Fruit fly (Drosophila melanogaster) whole organism, prepupa: ENCODE data around the gene CG13476.

Experiments used
- CG10669 ChIP-seq: fragments of 200-800 bp; sonication (Bioruptor generic); optimal IDR thresholded peaks from 3 replicates; lab custom pipeline; 2018; ENCODE audit warnings: missing biosample characterization, mild to moderate bottlenecking, missing genetic modification characterization, moderate library complexity
- CG11294 ChIP-seq: fragments of 200-800 bp; sonication (Bioruptor generic); IDR thresholded peaks from 2 replicates; pipeline ENCODE4 v1.3.6; 2022; ENCODE audit warnings: missing biosample characterization, missing genetic modification characterization
- CG11762 ChIP-seq: fragments of 200-800 bp; sonication (Bioruptor generic); optimal IDR thresholded peaks from 3 replicates; lab custom pipeline; 2016; ENCODE audit warnings: missing biosample characterization, missing genetic modification characterization; ENCODE audit not compliant: insufficient read depth
- CG15336 ChIP-seq: fragments of 200-800 bp; sonication (Bioruptor generic); IDR thresholded peaks from 2 replicates; pipeline ENCODE4 v1.3.6; 2022; ENCODE audit warnings: missing biosample characterization, missing genetic modification characterization
- CG1621 ChIP-seq: fragments of 200-800 bp; sonication (Bioruptor generic); optimal IDR thresholded peaks from 3 replicates; lab custom pipeline; 2018; ENCODE audit warnings: missing biosample characterization, mild to moderate bottlenecking, missing genetic modification characterization
- CG16779 ChIP-seq: fragments of 200-800 bp; sonication (Bioruptor generic); optimal IDR thresholded peaks from 3 replicates; lab custom pipeline; 2017; ENCODE audit warnings: missing biosample characterization, mild to moderate bottlenecking, missing genetic modification characterization
- CG3032 ChIP-seq: fragments of 200-800 bp; optimal IDR thresholded peaks from 2 replicates; lab custom pipeline; 2019; ENCODE audit warnings: missing biosample characterization, mild to moderate bottlenecking, missing genetic modification characterization, moderate library complexity
- CG31627 ChIP-seq: fragments of 200-800 bp; sonication (Bioruptor generic); optimal IDR thresholded peaks from 3 replicates; lab custom pipeline; 2016; ENCODE audit warnings: missing biosample characterization, missing genetic modification characterization
- CG32006 ChIP-seq: fragments of 200-800 bp; sonication (Bioruptor generic); optimal IDR thresholded peaks from 3 replicates; lab custom pipeline; 2017; ENCODE audit warnings: missing biosample characterization, mild to moderate bottlenecking, missing genetic modification characterization
- CG34406 ChIP-seq: fragments of 200-800 bp; sonication (Bioruptor generic); optimal IDR thresholded peaks from 3 replicates; lab custom pipeline; 2016; ENCODE audit warnings: missing biosample characterization, missing genetic modification characterization
- CG3919 ChIP-seq: fragments of 200-800 bp; sonication (Bioruptor generic); optimal IDR thresholded peaks from 3 replicates; lab custom pipeline; 2016; ENCODE audit warnings: missing biosample characterization, missing genetic modification characterization
- CG4318 ChIP-seq: fragments of 200-800 bp; sonication (Bioruptor generic); optimal IDR thresholded peaks from 3 replicates; lab custom pipeline; 2017; ENCODE audit warnings: missing biosample characterization, mild to moderate bottlenecking, missing genetic modification characterization
- CG6163 ChIP-seq: fragments of 200-800 bp; sonication (Bioruptor generic); IDR thresholded peaks from 3 replicates; pipeline ENCODE4 v1.3.6; 2022; ENCODE audit warnings: missing biosample characterization, missing genetic modification characterization
- CG6276 ChIP-seq: fragments of 200-800 bp; sonication (Bioruptor generic); optimal IDR thresholded peaks from 2 replicates; lab custom pipeline; 2017; ENCODE audit warnings: missing biosample characterization, mild to moderate bottlenecking, missing genetic modification characterization
- CG6792 ChIP-seq: fragments of 200-800 bp; sonication (Bioruptor generic); optimal IDR thresholded peaks from 3 replicates; lab custom pipeline; 2016; ENCODE audit warnings: missing biosample characterization, missing genetic modification characterization
- CG6808 ChIP-seq: fragments of 200-800 bp; sonication (Bioruptor generic); optimal IDR thresholded peaks from 3 replicates; lab custom pipeline; 2017; ENCODE audit warnings: missing biosample characterization, missing genetic modification characterization, mild to moderate bottlenecking, moderate library complexity, missing genetic modification reagents
- CG6854 ChIP-seq: fragments of 200-800 bp; sonication (Bioruptor generic); optimal IDR thresholded peaks from 2 replicates; lab custom pipeline; 2017; ENCODE audit warnings: missing biosample characterization, mild to moderate bottlenecking, missing genetic modification characterization
- CG7368 ChIP-seq: fragments of 200-800 bp; sonication (Bioruptor generic); optimal IDR thresholded peaks from 3 replicates; lab custom pipeline; 2016; ENCODE audit warnings: missing biosample characterization, missing genetic modification characterization
- CG8119 ChIP-seq: fragments of 200-800 bp; sonication (Bioruptor generic); IDR thresholded peaks from 3 replicates; pipeline ENCODE4 v1.3.6; 2022; ENCODE audit warnings: missing biosample characterization, missing genetic modification characterization
- CG8319 ChIP-seq: fragments of 200-800 bp; sonication (Bioruptor generic); optimal IDR thresholded peaks from 3 replicates; lab custom pipeline; 2016; ENCODE audit warnings: missing biosample characterization, missing genetic modification characterization
- CG8632 ChIP-seq: fragments of 200-800 bp; sonication (Bioruptor generic); optimal IDR thresholded peaks from 3 replicates; lab custom pipeline; 2016; ENCODE audit warnings: missing biosample characterization, missing genetic modification characterization
- CG9139 ChIP-seq: fragments of 200-800 bp; sonication (Bioruptor generic); optimal IDR thresholded peaks from 3 replicates; lab custom pipeline; 2017; ENCODE audit warnings: missing biosample characterization, mild to moderate bottlenecking, missing genetic modification characterization
- Eip75B ChIP-seq: fragments of 200-800 bp; sonication (Bioruptor generic); optimal IDR thresholded peaks from 3 replicates; lab custom pipeline; 2016; ENCODE audit warnings: missing biosample characterization, missing genetic modification characterization
- Eip78C ChIP-seq: fragments of 200-800 bp; sonication (Bioruptor generic); peaks from one replicate; lab custom pipeline; 2016; ENCODE audit warnings: missing biosample characterization, missing genetic modification characterization
- Eip93F ChIP-seq: fragments of 200-800 bp; sonication (Bioruptor generic); optimal IDR thresholded peaks from 2 replicates; lab custom pipeline; 2016; ENCODE audit warnings: missing biosample characterization, mild to moderate bottlenecking, missing genetic modification characterization
- Ets21C ChIP-seq: fragments of 200-800 bp; sonication (Bioruptor generic); optimal IDR thresholded peaks from 3 replicates; lab custom pipeline; 2016; ENCODE audit warnings: missing biosample characterization, missing genetic modification characterization
- Ets96B ChIP-seq: fragments of 200-800 bp; optimal IDR thresholded peaks from 2 replicates; lab custom pipeline; 2019; ENCODE audit warnings: missing biosample characterization, mild to moderate bottlenecking, missing genetic modification characterization, moderate library complexity
- Gug ChIP-seq: fragments of 200-800 bp; sonication (Bioruptor generic); IDR thresholded peaks from 2 replicates; pipeline ENCODE4 v1.3.6; 2022; ENCODE audit warnings: missing biosample characterization, missing genetic modification characterization
- Hr38 ChIP-seq: sonication (Bioruptor generic); optimal IDR thresholded peaks from 2 replicates; lab custom pipeline; 2016; ENCODE audit warnings: missing biosample characterization, missing genetic modification characterization
- Hr4 ChIP-seq: fragments of 200-800 bp; sonication (Bioruptor generic); optimal IDR thresholded peaks from 3 replicates; lab custom pipeline; 2016; ENCODE audit warnings: missing biosample characterization, missing genetic modification characterization
- Lpt ChIP-seq: fragments of 200-800 bp; sonication (Bioruptor generic); optimal IDR thresholded peaks from 3 replicates; lab custom pipeline; 2016; ENCODE audit warnings: missing biosample characterization, missing genetic modification characterization
- Met ChIP-seq: fragments of 200-800 bp; sonication (Bioruptor generic); optimal IDR thresholded peaks from 3 replicates; lab custom pipeline; 2016; ENCODE audit warnings: missing biosample characterization, missing genetic modification characterization
- OdsH ChIP-seq: fragments of 200-800 bp; sonication (Bioruptor generic); optimal IDR thresholded peaks from 3 replicates; lab custom pipeline; 2016; ENCODE audit warnings: missing biosample characterization, missing genetic modification characterization
- Smox ChIP-seq: fragments of 200-800 bp; sonication (Bioruptor generic); optimal IDR thresholded peaks from 3 replicates; lab custom pipeline; 2016; ENCODE audit warnings: missing biosample characterization, missing genetic modification characterization
- Sox14 ChIP-seq: fragments of 200-800 bp; sonication (Bioruptor generic); optimal IDR thresholded peaks from 3 replicates; lab custom pipeline; 2016; ENCODE audit warnings: missing biosample characterization, missing genetic modification characterization
- Sox15 ChIP-seq: fragments of 200-800 bp; sonication (Bioruptor generic); optimal IDR thresholded peaks from 3 replicates; lab custom pipeline; 2016; ENCODE audit warnings: missing biosample characterization, missing genetic modification characterization
- achi ChIP-seq: fragments of 200-800 bp; sonication (Bioruptor generic); optimal IDR thresholded peaks from 3 replicates; lab custom pipeline; 2016; ENCODE audit warnings: missing biosample characterization, missing genetic modification characterization
- acj6 ChIP-seq: fragments of 200-800 bp; sonication (Bioruptor generic); optimal IDR thresholded peaks from 3 replicates; lab custom pipeline; 2016; ENCODE audit warnings: missing biosample characterization, missing genetic modification characterization
- cyc ChIP-seq: fragments of 200-800 bp; sonication (Bioruptor generic); optimal IDR thresholded peaks from 3 replicates; lab custom pipeline; 2016; ENCODE audit warnings: missing biosample characterization, missing genetic modification characterization
- dac ChIP-seq: fragments of 200-800 bp; sonication (Bioruptor generic); optimal IDR thresholded peaks from 2 replicates; lab custom pipeline; 2017; ENCODE audit warnings: missing biosample characterization, mild to moderate bottlenecking, missing genetic modification characterization
- dsx ChIP-seq: fragments of 200-800 bp; optimal IDR thresholded peaks from 3 replicates; lab custom pipeline; 2019; ENCODE audit warnings: missing biosample characterization, mild to moderate bottlenecking, missing genetic modification characterization, moderate library complexity; ENCODE audit not compliant: poor library complexity, severe bottlenecking
- eg ChIP-seq: fragments of 200-800 bp; sonication (Bioruptor generic); IDR thresholded peaks from 3 replicates; pipeline ENCODE4 v1.3.6; 2022; ENCODE audit warnings: missing biosample characterization, missing genetic modification characterization
- esn ChIP-seq: fragments of 200-800 bp; sonication (Bioruptor generic); optimal IDR thresholded peaks from 2 replicates; lab custom pipeline; 2016; ENCODE audit warnings: missing biosample characterization, mild to moderate bottlenecking, missing genetic modification characterization, moderate library complexity
- fkh ChIP-seq: fragments of 200-800 bp; sonication (Bioruptor generic); optimal IDR thresholded peaks from 3 replicates; lab custom pipeline; 2017; ENCODE audit warnings: missing biosample characterization, mild to moderate bottlenecking, missing genetic modification characterization, moderate library complexity
- lz ChIP-seq: fragments of 200-800 bp; sonication (Bioruptor generic); optimal IDR thresholded peaks from 3 replicates; lab custom pipeline; 2016; ENCODE audit warnings: missing biosample characterization, missing genetic modification characterization
- net ChIP-seq: fragments of 200-800 bp; sonication (Bioruptor generic); optimal IDR thresholded peaks from 3 replicates; lab custom pipeline; 2016; ENCODE audit warnings: missing biosample characterization, missing genetic modification characterization
- salr ChIP-seq, 2 experiments: fragments of 200-800 bp; sonication (Bioruptor generic); optimal IDR thresholded peaks; 3 replicates each; lab custom pipeline; 2016 to 2018; ENCODE audit warnings: missing biosample characterization in 2 of 2, missing genetic modification characterization in 2 of 2, mild to moderate bottlenecking in 1 of 2
- spab ChIP-seq: fragments of 200-800 bp; sonication (Bioruptor generic); optimal IDR thresholded peaks from 2 replicates; lab custom pipeline; 2017; ENCODE audit warnings: missing biosample characterization, mild to moderate bottlenecking, missing genetic modification characterization, missing genetic modification reagents
- ss ChIP-seq, 2 experiments: fragments of 200-800 bp; sonication (Bioruptor generic); optimal IDR thresholded peaks; 2 replicates in 1 of 2; 3 replicates in 1 of 2; lab custom pipeline; 2017 to 2018; ENCODE audit warnings: mild to moderate bottlenecking in 2 of 2, missing biosample characterization in 2 of 2, missing genetic modification characterization in 2 of 2, moderate library complexity in 1 of 2
- topi ChIP-seq: fragments of 200-800 bp; sonication (Bioruptor generic); optimal IDR thresholded peaks from 3 replicates; lab custom pipeline; 2016; ENCODE audit warnings: missing biosample characterization, missing genetic modification characterization
- vri ChIP-seq: fragments of 200-800 bp; sonication (Bioruptor generic); optimal IDR thresholded peaks from 3 replicates; lab custom pipeline; 2016; ENCODE audit warnings: missing biosample characterization, mild to moderate bottlenecking, missing genetic modification characterization

The CG13476 gene

DNA sequence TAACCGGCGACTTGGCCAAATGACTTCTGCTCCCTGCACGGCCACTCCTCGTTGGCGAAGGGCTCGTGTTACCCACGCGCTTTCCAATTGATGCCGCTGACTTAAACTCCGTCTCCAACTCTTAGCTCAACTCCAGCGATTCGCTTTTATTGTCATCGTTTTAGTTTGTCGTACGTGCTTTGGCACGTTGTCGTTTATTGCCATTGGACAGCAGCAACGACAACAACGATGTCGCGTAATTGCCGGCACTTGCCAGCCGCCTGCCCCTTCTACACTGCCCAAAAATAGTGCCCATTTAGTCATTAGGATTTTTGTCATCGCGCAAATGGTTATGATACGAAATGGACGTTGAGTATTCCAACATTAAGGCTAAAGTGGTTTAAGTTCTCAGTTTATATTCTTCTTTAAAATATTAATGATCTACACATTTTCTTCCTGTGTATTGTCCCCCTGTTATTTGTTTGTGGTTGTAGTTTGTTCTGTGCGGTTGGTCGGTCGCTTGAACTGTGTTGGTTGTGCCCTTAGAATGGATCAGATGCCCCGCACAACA lies 39.4 kb upstream of the CG13476 start:
- peak; percentile 65 for TF ChIP-seq CG6276 (GFP tag; lab: Kevin White, UChicago)
- peak; percentile 84 for TF ChIP-seq CG1621 (tag; lab: Kevin White, UChicago)
- peak; percentile 66 for TF ChIP-seq CG11294 (GFP tag; lab: Robert Waterston, UW)
- peak; percentile 84 to 85 for TF ChIP-seq salr (GFP tag; optimal IDR thresholded peaks at IDR 0.05; lab: Kevin White, UChicago)
- TF ChIP-seq spab: peak; percentile 73
- peak; percentile 66 for TF ChIP-seq CG16779 (tag; lab: Kevin White, UChicago)
- peak; percentile 81 for TF ChIP-seq Met (GFP tag; lab: Kevin White, UChicago)
- TF ChIP-seq achi (GFP tag; lab: Kevin White, UChicago): peak; percentile 88
- TF ChIP-seq net (GFP tag; lab: Kevin White, UChicago): peak; percentile 86
- TF ChIP-seq CG32006: peak; percentile 88
- TF ChIP-seq Eip75B (GFP tag; lab: Kevin White, UChicago): peak; percentile 87
- TF ChIP-seq Smox (GFP tag; lab: Kevin White, UChicago): peak; percentile 71
- TF ChIP-seq eg (GFP tag; lab: Robert Waterston, UW): peak; percentile 90
- peak; percentile 81 for TF ChIP-seq CG9139 (GFP tag; lab: Kevin White, UChicago)
- TF ChIP-seq Hr4: peak; percentile 89
- TF ChIP-seq OdsH (GFP tag; lab: Kevin White, UChicago): peak; percentile 84
- TF ChIP-seq CG11762 (GFP tag; lab: Kevin White, UChicago): peak; percentile 81
- peak; percentile 55 for TF ChIP-seq Ets21C (GFP tag; lab: Kevin White, UChicago)
- peak; percentile 89 for TF ChIP-seq CG3032 (tag; lab: Kevin White, UChicago)
- TF ChIP-seq lz: peak; percentile 74
- peak; percentile 84 for TF ChIP-seq CG4318 (GFP tag; lab: Kevin White, UChicago)
- peak; percentile 67 for TF ChIP-seq CG8632 (GFP tag; lab: Kevin White, UChicago)
- TF ChIP-seq Hr38 (GFP tag; lab: Kevin White, UChicago): no peak
- peak; percentile 89 for TF ChIP-seq dsx (GFP tag; lab: Kevin White, UChicago)
- TF ChIP-seq CG8319 (GFP tag; lab: Kevin White, UChicago): peak; percentile 24
- peak; percentile 62 for TF ChIP-seq Sox15
- TF ChIP-seq Lpt: peak; percentile 80
- peak; percentile 91 for TF ChIP-seq ss (GFP tag; optimal IDR thresholded peaks at IDR 0.05; lab: Kevin White, UChicago)
- TF ChIP-seq vri (GFP tag; lab: Kevin White, UChicago): peak; percentile 60
- TF ChIP-seq topi: peak; percentile 80
- TF ChIP-seq Gug (GFP tag; lab: Robert Waterston, UW): peak; percentile 84
- TF ChIP-seq Eip78C (GFP tag; lab: Kevin White, UChicago): peak; percentile 97
- TF ChIP-seq CG3919 (GFP tag; lab: Kevin White, UChicago): peak; percentile 93
- peak; percentile 30 for TF ChIP-seq Eip93F (GFP tag; lab: Kevin White, UChicago)
- TF ChIP-seq CG6163 (GFP tag; lab: Robert Waterston, UW): peak; percentile 92
- peak; percentile 78 for TF ChIP-seq CG7368 (GFP tag; lab: Kevin White, UChicago)
- peak; percentile 85 for TF ChIP-seq CG15336 (GFP tag; lab: Robert Waterston, UW)
- TF ChIP-seq acj6 (GFP tag; lab: Kevin White, UChicago): peak; percentile 85
- peak; percentile 83 for TF ChIP-seq cyc (GFP tag; lab: Kevin White, UChicago)
- peak; percentile 76 for TF ChIP-seq CG31627 (GFP tag; lab: Kevin White, UChicago)
- TF ChIP-seq dac (GFP tag; lab: Kevin White, UChicago): peak; percentile 76
- peak; percentile 88 for TF ChIP-seq CG6808 (GFP tag; lab: Kevin White, UChicago)
- peak; percentile 37 for TF ChIP-seq CG6854 (GFP tag; lab: Kevin White, UChicago)
- peak; percentile 88 for TF ChIP-seq CG8119
- TF ChIP-seq CG6792: peak; percentile 79
- peak; percentile 71 for TF ChIP-seq CG34406 (GFP tag; lab: Kevin White, UChicago)
- peak; percentile 90 for TF ChIP-seq Sox14
- TF ChIP-seq CG10669: peak; percentile 87
- TF ChIP-seq esn (GFP tag; lab: Kevin White, UChicago): peak; percentile 81
- TF ChIP-seq Ets96B (tag; lab: Kevin White, UChicago): peak; percentile 89
- TF ChIP-seq fkh: peak; percentile 70
